Worm (Caenorhabditis elegans): ENCODE data around the gene nck-1.

The nck-1 gene

DNA sequence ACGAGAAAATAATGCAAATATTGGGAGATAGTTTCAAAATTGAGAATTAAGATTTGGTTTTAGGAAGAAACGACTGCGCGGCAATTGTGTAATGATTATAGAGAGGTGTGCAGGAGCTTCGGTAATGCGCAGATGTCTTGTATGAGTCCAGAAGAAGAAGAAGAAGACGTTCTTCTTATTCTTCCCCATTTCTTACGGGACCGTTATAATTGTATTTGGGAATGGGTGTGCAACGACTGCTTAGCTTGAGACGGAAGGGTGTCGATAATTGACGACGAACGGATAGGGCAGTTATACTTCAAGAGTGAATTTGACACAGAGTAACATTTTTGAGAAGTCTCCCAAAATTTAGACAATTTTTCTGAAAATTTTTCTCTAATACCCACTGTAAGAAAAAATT is 24.6 kb downstream of the nck-1 start:
- TF ChIP-seq aly-1 (tag; optimal IDR thresholded peaks at IDR 0.05), result no peak
- TF ChIP-seq hmg-4 (GFP tag; optimal IDR thresholded peaks at IDR 0.05), result no peak
- no peak for TF ChIP-seq hnd-1 (tag; optimal IDR thresholded peaks at IDR 0.05)
- no peak for TF ChIP-seq tbx-37 (GFP tag; conservative IDR thresholded peaks at IDR 0.05)

ce11 chrX:4125165-4125803 is 28.0 kb downstream of the nck-1 start:
- TF ChIP-seq tra-4 (tag; optimal IDR thresholded peaks at IDR 0.05) (no peak), ceh-13 (GFP tag; optimal IDR thresholded peaks at IDR 0.05) (no peak), ets-7 (tag; optimal IDR thresholded peaks at IDR 0.05) (no peak), hmbx-1 (tag; optimal IDR thresholded peaks at IDR 0.05) (no peak), hmg-4 (GFP tag; optimal IDR thresholded peaks at IDR 0.05) (no peak), sea-1 (GFP tag; conservative IDR thresholded peaks at IDR 0.05) (no peak), tbx-11 (GFP tag; IDR thresholded peaks at IDR 0.05) (no peak)

- no peak for TF ChIP-seq pes-1 (GFP tag; IDR thresholded peaks at IDR 0.05)
- TF ChIP-seq ceh-36 (tag; optimal IDR thresholded peaks at IDR 0.05), result no peak
- no peak for TF ChIP-seq flt-1 (GFP tag; IDR thresholded peaks at IDR 0.05)
- TF ChIP-seq tra-4 (tag; optimal IDR thresholded peaks at IDR 0.05), result no peak
- TF ChIP-seq ama-1 (optimal IDR thresholded peaks at IDR 0.05), result no peak
- no peak for TF ChIP-seq hmbx-1 (tag; optimal IDR thresholded peaks at IDR 0.05)
- TF ChIP-seq F13C5.2 (tag; optimal IDR thresholded peaks at IDR 0.05), result no peak
- TF ChIP-seq hmg-4 (GFP tag; optimal IDR thresholded peaks at IDR 0.05), result no peak
- TF ChIP-seq sea-1 (GFP tag; conservative IDR thresholded peaks at IDR 0.05), result no peak
- no peak for TF ChIP-seq tbx-11 (GFP tag; IDR thresholded peaks at IDR 0.05)
- TF ChIP-seq scrt-1 (GFP tag; IDR thresholded peaks at IDR 0.05), result no peak
- no peak for TF ChIP-seq hnd-1 (tag; optimal IDR thresholded peaks at IDR 0.05)
- no peak for TF ChIP-seq ceh-13 (GFP tag; optimal IDR thresholded peaks at IDR 0.05)
Observed at ce11 chrX:4123368-4123767, 29.9 kb downstream of the nck-1 start.

- TF ChIP-seq ets-7 (tag; optimal IDR thresholded peaks at IDR 0.05), result no peak
- TF ChIP-seq flt-1 (GFP tag; IDR thresholded peaks at IDR 0.05), result no peak
- TF ChIP-seq sea-1 (GFP tag; conservative IDR thresholded peaks at IDR 0.05), result no peak
- TF ChIP-seq ama-1 (optimal IDR thresholded peaks at IDR 0.05), result no peak
- TF ChIP-seq B0310.2 (tag; optimal IDR thresholded peaks at IDR 0.05), result no peak
- TF ChIP-seq hmbx-1 (tag; optimal IDR thresholded peaks at IDR 0.05), result no peak
- TF ChIP-seq tbx-37 (GFP tag; conservative IDR thresholded peaks at IDR 0.05), result no peak
- TF ChIP-seq tbx-11 (GFP tag; IDR thresholded peaks at IDR 0.05), result no peak
- TF ChIP-seq scrt-1 (GFP tag; IDR thresholded peaks at IDR 0.05), result no peak
- TF ChIP-seq pes-1 (GFP tag; IDR thresholded peaks at IDR 0.05), result no peak
- no peak for TF ChIP-seq aly-1 (tag; optimal IDR thresholded peaks at IDR 0.05)
- TF ChIP-seq ceh-36 (tag; optimal IDR thresholded peaks at IDR 0.05), result no peak
- TF ChIP-seq hmg-4 (GFP tag; optimal IDR thresholded peaks at IDR 0.05), result no peak
- TF ChIP-seq ceh-13 (GFP tag; optimal IDR thresholded peaks at IDR 0.05), result no peak
Observed at ce11 chrX:4120935-4121334, 32.3 kb downstream of the nck-1 start, which contains the start of gene F09F9.3. Gene F09F9.3, minus strand, starts transcription at chrX:4121035.

DNA sequence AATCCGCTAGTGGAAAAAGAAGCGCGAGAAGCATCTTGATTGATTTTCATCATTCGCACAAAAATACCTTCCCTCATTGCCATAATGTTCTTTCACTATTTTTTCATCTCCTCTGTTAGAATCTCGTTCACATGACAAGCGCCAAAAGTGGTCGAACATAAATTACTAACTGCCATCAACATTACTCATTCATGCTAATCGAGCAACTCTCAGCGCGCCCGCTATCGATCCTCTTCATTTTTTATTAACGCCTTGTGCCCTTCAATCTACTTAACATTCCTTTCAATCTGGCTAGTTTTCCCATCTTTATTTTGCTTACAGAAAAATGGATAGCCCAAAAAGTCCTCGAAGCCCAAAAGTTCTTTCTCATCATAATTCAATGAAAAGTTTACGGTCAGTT is 35.6 kb downstream of the nck-1 start, which contains the start of gene F09F9.5:
Gene F09F9.5 (plus strand): TSS at position 301 of the 400 bp plus-strand sequence.
- no peak for TF ChIP-seq aly-1 (tag; optimal IDR thresholded peaks at IDR 0.05)
- TF ChIP-seq tbx-37 (GFP tag; conservative IDR thresholded peaks at IDR 0.05), result no peak
- TF ChIP-seq tra-4 (tag; optimal IDR thresholded peaks at IDR 0.05), result no peak
- TF ChIP-seq tbx-11 (GFP tag; IDR thresholded peaks at IDR 0.05), result no peak

ce11 chrX:4115026-4115425 is 38.2 kb downstream of the nck-1 start, which contains the start of gene F09F9.1:
Gene F09F9.1, plus strand, starts transcription at chrX:4115326.
- TF ChIP-seq F13C5.2 (tag; optimal IDR thresholded peaks at IDR 0.05) (no peak), scrt-1 (GFP tag; IDR thresholded peaks at IDR 0.05) (no peak), hnd-1 (tag; optimal IDR thresholded peaks at IDR 0.05) (no peak), tra-4 (tag; optimal IDR thresholded peaks at IDR 0.05) (no peak), tbx-11 (GFP tag; IDR thresholded peaks at IDR 0.05) (no peak), sea-1 (GFP tag; conservative IDR thresholded peaks at IDR 0.05) (no peak)

DNA sequence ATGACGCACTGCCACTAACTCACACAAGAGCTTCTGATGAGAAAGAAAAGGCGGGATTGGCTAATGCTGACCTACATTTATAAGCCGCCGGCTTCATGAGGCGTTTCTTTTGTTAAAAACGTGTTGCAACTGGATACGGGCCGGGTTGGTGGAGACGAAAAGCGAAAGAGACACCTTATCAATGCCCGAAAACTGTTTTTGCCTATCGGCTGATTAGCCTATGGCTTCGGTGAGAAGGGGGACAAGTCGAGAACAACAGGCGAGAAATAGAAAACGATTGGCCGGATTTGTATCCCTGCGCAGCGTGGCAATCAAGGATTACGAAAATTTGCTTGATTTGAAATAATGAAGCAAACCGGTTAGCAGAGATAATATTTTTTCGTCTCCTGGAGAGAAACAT is 41.8 kb downstream of the nck-1 start, which contains the start of gene F09F9.2:
Gene F09F9.2 (minus strand): TSS at position 25 of the 400 bp plus-strand sequence.
- TF ChIP-seq flt-1 (GFP tag; IDR thresholded peaks at IDR 0.05) (no peak), hmg-4 (GFP tag; optimal IDR thresholded peaks at IDR 0.05) (no peak), aly-1 (tag; optimal IDR thresholded peaks at IDR 0.05) (no peak), sea-1 (GFP tag; conservative IDR thresholded peaks at IDR 0.05) (no peak), ets-7 (tag; optimal IDR thresholded peaks at IDR 0.05) (no peak), ceh-13 (GFP tag; optimal IDR thresholded peaks at IDR 0.05) (no peak), tbx-37 (GFP tag; conservative IDR thresholded peaks at IDR 0.05) (no peak), ceh-36 (tag; optimal IDR thresholded peaks at IDR 0.05) (no peak), tra-4 (tag; optimal IDR thresholded peaks at IDR 0.05) (no peak), B0310.2 (tag; optimal IDR thresholded peaks at IDR 0.05) (no peak)

DNA sequence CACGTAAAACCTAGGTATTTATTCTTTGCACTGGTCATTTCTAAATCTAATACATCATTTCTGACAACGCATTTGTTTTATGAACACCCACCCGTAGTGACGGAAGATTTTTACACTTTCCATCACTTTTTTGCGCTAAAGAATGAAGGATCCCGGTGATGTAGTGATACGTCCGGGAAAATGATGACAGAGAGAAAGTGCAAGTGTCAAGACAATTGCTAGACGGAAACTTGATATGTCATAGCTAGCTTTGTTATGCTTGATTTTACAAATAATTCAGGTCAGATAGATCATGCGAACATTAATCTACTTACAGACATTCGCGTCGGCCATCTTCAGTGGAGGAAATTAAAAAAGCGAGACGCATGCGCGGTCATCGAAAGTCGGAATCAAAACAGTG is 43.3 kb downstream of the nck-1 start:
- TF ChIP-seq aly-1 (tag; optimal IDR thresholded peaks at IDR 0.05), result no peak
